Worm (Caenorhabditis elegans) whole organism, L1 larva: ENCODE measurements around the gene vgln-1.

Experiments used
- alr-1 ChIP-seq: fragments of 200-800 bp; sonication (Bioruptor generic); optimal IDR thresholded peaks from 2 replicates; lab custom pipeline; 2018; ENCODE audit warnings: borderline replicate concordance, mild to moderate bottlenecking, missing genetic modification characterization, missing compliant biosample characterization
- aly-2 ChIP-seq: fragments of 150-350 bp; optimal IDR thresholded peaks from 2 replicates; lab custom pipeline; 2014; ENCODE audit warnings: missing biosample characterization, missing genetic modification characterization
- ceh-8 ChIP-seq: fragments of 200-800 bp; sonication (Bioruptor generic); optimal IDR thresholded peaks from 2 replicates; lab custom pipeline; 2018; ENCODE audit warnings: mild to moderate bottlenecking, missing genetic modification characterization, moderate library complexity, missing compliant biosample characterization
- ceh-88 ChIP-seq: fragments of 200-800 bp; sonication (Bioruptor generic); IDR thresholded peaks from 2 replicates; pipeline ENCODE4 v1.3.6; 2022; ENCODE audit warnings: missing genetic modification characterization, missing compliant biosample characterization
- ceh-90 ChIP-seq: sonication (generic microtip); optimal IDR thresholded peaks from 2 replicates; lab custom pipeline; 2016; ENCODE audit warnings: missing genetic modification characterization, missing compliant biosample characterization
- egl-13 ChIP-seq: sonication (generic microtip); optimal IDR thresholded peaks from 2 replicates; lab custom pipeline; 2016; ENCODE audit warnings: missing genotype, missing genetic modification reagents, missing genetic modification characterization, missing compliant biosample characterization
- ets-5 ChIP-seq: fragments of 200-800 bp; sonication (Bioruptor generic); IDR thresholded peaks from 2 replicates; pipeline ENCODE4 v1.3.6; 2022; ENCODE audit warnings: missing genetic modification characterization, missing compliant biosample characterization
- fkh-10 ChIP-seq: sonication (generic microtip); optimal IDR thresholded peaks from 2 replicates; lab custom pipeline; 2017; ENCODE audit warnings: missing biosample characterization, missing genetic modification reagents, missing genetic modification characterization
- fos-1 ChIP-seq: fragments of 150-350 bp; optimal IDR thresholded peaks from 2 replicates; lab custom pipeline; 2014; ENCODE audit warnings: missing biosample characterization, missing genetic modification characterization
- grh-1 ChIP-seq: fragments of 200-800 bp; sonication (Bioruptor generic); IDR thresholded peaks from 2 replicates; pipeline ENCODE4 v1.3.6; 2022; ENCODE audit warnings: missing genetic modification reagents, missing genetic modification characterization, missing compliant biosample characterization
- hlh-17 ChIP-seq: fragments of 200-800 bp; sonication (Bioruptor generic); optimal IDR thresholded peaks from 2 replicates; lab custom pipeline; 2018; ENCODE audit warnings: missing genetic modification characterization, mild to moderate bottlenecking, missing compliant biosample characterization, moderate library complexity, borderline replicate concordance
- hlh-4 ChIP-seq: sonication (generic microtip); optimal IDR thresholded peaks from 2 replicates; lab custom pipeline; 2016; ENCODE audit warnings: mild to moderate bottlenecking, missing genetic modification characterization, missing compliant biosample characterization
- hpl-2 ChIP-seq: fragments of 150-350 bp; optimal IDR thresholded peaks from 2 replicates; lab custom pipeline; 2014; ENCODE audit warnings: missing biosample characterization, missing genetic modification reagents, missing genetic modification characterization
- irx-1 ChIP-seq: sonication (generic microtip); optimal IDR thresholded peaks from 2 replicates; lab custom pipeline; 2016; ENCODE audit warnings: missing genetic modification characterization, missing compliant biosample characterization
- isw-1 ChIP-seq: fragments of 200-800 bp; sonication (Bioruptor generic); IDR thresholded peaks from 2 replicates; pipeline ENCODE4 v1.3.6; 2022; ENCODE audit warnings: missing genetic modification characterization, missing compliant biosample characterization
- lin-14 ChIP-seq: fragments of 200-800 bp; sonication (Bioruptor generic); optimal IDR thresholded peaks from 2 replicates; lab custom pipeline; 2018; ENCODE audit warnings: mild to moderate bottlenecking, missing genetic modification characterization, moderate library complexity, missing compliant biosample characterization
- lin-39 ChIP-seq: fragments of 150-350 bp; optimal IDR thresholded peaks from 2 replicates; lab custom pipeline; 2014; ENCODE audit warnings: missing biosample characterization, missing genetic modification reagents, missing genetic modification characterization
- lir-3 ChIP-seq: sonication (generic microtip); optimal IDR thresholded peaks from 2 replicates; lab custom pipeline; 2016; ENCODE audit warnings: mild to moderate bottlenecking, missing genetic modification characterization, moderate library complexity, missing compliant biosample characterization; ENCODE audit not compliant: poor library complexity
- lsy-2 ChIP-seq, 2 experiments: fragments of 150-350 bp; optimal IDR thresholded peaks; 2 replicates each; lab custom pipeline; 2014; ENCODE audit warnings: missing biosample characterization in 2 of 2, missing genetic modification characterization in 2 of 2
- mef-2 ChIP-seq: fragments of 150-350 bp; optimal IDR thresholded peaks from 2 replicates; lab custom pipeline; 2014; ENCODE audit warnings: missing biosample characterization, missing genetic modification characterization
- mep-1 ChIP-seq: fragments of 150-350 bp; optimal IDR thresholded peaks from 2 replicates; lab custom pipeline; 2014; ENCODE audit warnings: missing biosample characterization, missing genetic modification characterization
- nhr-11 ChIP-seq: fragments of 150-350 bp; optimal IDR thresholded peaks from 2 replicates; lab custom pipeline; 2014; ENCODE audit warnings: missing biosample characterization, missing genetic modification characterization
- nhr-12 ChIP-seq: sonication (generic microtip); optimal IDR thresholded peaks from 2 replicates; lab custom pipeline; 2017; ENCODE audit warnings: missing biosample characterization, missing genetic modification characterization
- nhr-28 ChIP-seq: fragments of 150-350 bp; optimal IDR thresholded peaks from 2 replicates; lab custom pipeline; 2014; ENCODE audit warnings: missing biosample characterization, missing genetic modification characterization
- nhr-76 ChIP-seq: sonication (generic microtip); optimal IDR thresholded peaks from 2 replicates; lab custom pipeline; 2017; ENCODE audit warnings: missing biosample characterization, missing genetic modification characterization
- nhr-77 ChIP-seq: fragments of 150-350 bp; optimal IDR thresholded peaks from 2 replicates; lab custom pipeline; 2014; ENCODE audit warnings: missing biosample characterization, missing genetic modification characterization
- nhr-85 ChIP-seq: sonication (generic microtip); peaks from one replicate; lab custom pipeline; 2016; ENCODE audit warnings: missing genetic modification characterization, inconsistent platforms, missing compliant biosample characterization
- rnt-1 ChIP-seq: sonication (generic microtip); optimal IDR thresholded peaks from 2 replicates; lab custom pipeline; 2016; ENCODE audit warnings: mild to moderate bottlenecking, missing genetic modification characterization, moderate library complexity, missing compliant biosample characterization
- snpc-4 ChIP-seq: fragments of 150-350 bp; optimal IDR thresholded peaks from 2 replicates; lab custom pipeline; 2014; ENCODE audit warnings: missing biosample characterization, missing genetic modification characterization
- snu-23 ChIP-seq: sonication (generic microtip); optimal IDR thresholded peaks from 2 replicates; lab custom pipeline; 2016; ENCODE audit warnings: missing genetic modification characterization, missing compliant biosample characterization
- sup-37 ChIP-seq: fragments of 200-800 bp; sonication (Bioruptor generic); optimal IDR thresholded peaks from 2 replicates; lab custom pipeline; 2018; ENCODE audit warnings: mild to moderate bottlenecking, missing genetic modification characterization, missing compliant biosample characterization
- swsn-7 ChIP-seq: sonication (generic microtip); optimal IDR thresholded peaks from 2 replicates; lab custom pipeline; 2016; ENCODE audit warnings: missing genetic modification characterization, missing compliant biosample characterization
- tbx-2 ChIP-seq: sonication (generic microtip); optimal IDR thresholded peaks from 2 replicates; lab custom pipeline; 2016; ENCODE audit warnings: missing genetic modification characterization, missing compliant biosample characterization
- unc-62 ChIP-seq: fragments of 150-350 bp; optimal IDR thresholded peaks from 2 replicates; lab custom pipeline; 2014; ENCODE audit warnings: missing biosample characterization, missing genetic modification reagents, missing genetic modification characterization
- unc-86 ChIP-seq: sonication (generic microtip); optimal IDR thresholded peaks from 2 replicates; lab custom pipeline; 2016; ENCODE audit warnings: missing genetic modification characterization, missing compliant biosample characterization
- xbp-1 ChIP-seq: sonication (generic microtip); optimal IDR thresholded peaks from 2 replicates; lab custom pipeline; 2016; ENCODE audit warnings: missing genetic modification characterization, missing compliant biosample characterization
- ztf-11 ChIP-seq, 2 experiments: sonication (generic microtip); optimal IDR thresholded peaks; 2 replicates each; lab custom pipeline; 2016 to 2017; ENCODE audit warnings: missing genetic modification characterization in 2 of 2, missing biosample characterization in 1 of 2, missing compliant biosample characterization in 1 of 2
- ztf-4 ChIP-seq: fragments of 150-350 bp; optimal IDR thresholded peaks from 2 replicates; lab custom pipeline; 2014; ENCODE audit warnings: missing biosample characterization, missing genetic modification characterization

Gene vgln-1

DNA sequence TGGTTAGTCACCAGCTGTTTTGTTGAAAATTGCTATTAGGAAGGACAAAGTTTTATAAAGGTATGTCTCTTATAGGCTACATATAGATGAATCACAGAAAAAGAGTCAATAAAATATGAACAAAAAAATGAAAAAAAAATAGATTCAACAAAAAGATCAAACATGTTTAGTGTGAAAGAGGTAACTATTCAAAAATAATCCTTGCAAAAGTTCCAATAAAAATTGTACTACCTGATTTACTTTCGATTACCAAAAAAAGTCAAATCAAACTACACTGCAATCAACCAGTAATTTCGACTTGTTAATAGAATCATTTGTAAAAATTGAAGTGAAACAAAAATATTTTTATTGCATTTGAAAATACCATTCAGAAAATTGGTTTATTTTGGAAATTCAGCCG lies 39.9 kb downstream of the vgln-1 start, which contains the start of gene ZK938.10:
Gene ZK938.10 (minus strand): TSS at position 101 of the 400 bp plus-strand sequence.
- TF ChIP-seq ceh-8 (GFP tag; lab: Kevin White, UChicago) = no peak
- TF ChIP-seq nhr-12 (tag; lab: Kevin White, UChicago) = no peak
- no peak for TF ChIP-seq sup-37 (GFP tag; lab: Kevin White, UChicago)
- TF ChIP-seq nhr-85 (tag; lab: Kevin White, UChicago) = no peak
- no peak for TF ChIP-seq lin-39 (tag; lab: Kevin White, UChicago)
- TF ChIP-seq ztf-11 (tag; optimal IDR thresholded peaks at IDR 0.05; lab: Kevin White, UChicago) = no peak
- TF ChIP-seq egl-13 (tag; lab: Kevin White, UChicago) = no peak
- no peak for TF ChIP-seq snu-23 (GFP tag; lab: Kevin White, UChicago)
- no peak for TF ChIP-seq hlh-17 (GFP tag; lab: Kevin White, UChicago)
- TF ChIP-seq ceh-88 (GFP tag; lab: Robert Waterston, UW) = no peak
- TF ChIP-seq, all 84 proteins: peak for 0

DNA sequence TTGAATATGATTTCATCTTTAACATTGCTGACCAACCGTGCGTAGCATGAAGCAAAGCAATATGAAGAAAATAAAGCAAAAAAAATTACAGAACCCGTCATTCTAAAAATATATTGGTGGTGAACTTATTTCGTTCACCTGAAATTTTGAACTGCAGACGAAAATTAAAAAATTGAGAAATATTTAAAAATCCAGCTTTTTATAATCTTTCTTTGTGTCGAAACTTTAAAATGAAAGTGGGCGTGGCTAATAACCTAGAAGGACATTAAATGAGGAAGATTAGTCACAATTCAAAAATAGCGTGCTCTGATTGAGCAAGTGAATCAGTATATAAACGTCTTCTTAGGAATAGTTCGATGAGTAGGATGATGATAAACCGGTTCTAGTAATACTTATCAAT lies 41.4 kb downstream of the vgln-1 start, which contains the start of gene old-2:
Gene old-2 (minus strand): TSS at position 101 of the 400 bp plus-strand sequence.
- TF ChIP-seq nhr-11 (tag; lab: Kevin White, UChicago) (no peak), alr-1 (no peak), hpl-2 (GFP tag; lab: Kevin White, UChicago) (no peak), grh-1 (GFP tag; lab: Robert Waterston, UW) (no peak), lsy-2 (tag; optimal IDR thresholded peaks at IDR 0.05; lab: Kevin White, UChicago) (no peak), xbp-1 (tag; lab: Kevin White, UChicago) (no peak)

- no peak for TF ChIP-seq swsn-7 (tag; lab: Kevin White, UChicago)
- no peak for TF ChIP-seq irx-1 (tag; lab: Kevin White, UChicago)
- TF ChIP-seq rnt-1 (tag; lab: Kevin White, UChicago) = no peak
Measured at ce11 chrII:9845239-9845638, 45.6 kb downstream of the vgln-1 start, which contains the start of gene chil-9. Gene chil-9 (minus strand): TSS chrII:9845339.

ce11 chrII:9841985-9842505 lies 48.8 kb downstream of the vgln-1 start, which contains the start of gene rnh-1.2:
Gene rnh-1.2 (minus strand): TSS chrII:9842035.
- no peak for TF ChIP-seq hlh-4 (tag; lab: Kevin White, UChicago)
- no peak for TF ChIP-seq fkh-10 (GFP tag; lab: Kevin White, UChicago)
- TF ChIP-seq unc-62 (GFP tag; lab: Kevin White, UChicago) = no peak
- no peak for TF ChIP-seq snpc-4 (tag; lab: Kevin White, UChicago)
- TF ChIP-seq ztf-4 (tag; lab: Kevin White, UChicago) = no peak
- no peak for TF ChIP-seq lin-14 (GFP tag; lab: Kevin White, UChicago)
- no peak for TF ChIP-seq nhr-77
- TF ChIP-seq mep-1 = no peak
- TF ChIP-seq tbx-2 = no peak
- TF ChIP-seq, all 84 proteins: peak for 0

- TF ChIP-seq ets-5 (GFP tag; lab: Robert Waterston, UW) (no peak), sup-37 (GFP tag; lab: Kevin White, UChicago) (no peak), aly-2 (tag; lab: Kevin White, UChicago) (no peak), lir-3 (tag; lab: Kevin White, UChicago) (no peak), lin-39 (tag; lab: Kevin White, UChicago) (no peak), ceh-90 (no peak), mef-2 (tag; lab: Kevin White, UChicago) (no peak), tbx-2 (no peak), unc-86 (tag; lab: Kevin White, UChicago) (no peak), fos-1 (tag; lab: Kevin White, UChicago) (no peak), nhr-28 (tag; lab: Kevin White, UChicago) (no peak), xbp-1 (tag; lab: Kevin White, UChicago) (no peak), nhr-76 (no peak), irx-1 (tag; lab: Kevin White, UChicago) (no peak), isw-1 (GFP tag; lab: Robert Waterston, UW) (no peak)
- TF ChIP-seq, all 84 proteins: peak for 0
Measured at ce11 chrII:9840313-9840712, 50.6 kb downstream of the vgln-1 start, which contains the start of gene ZK938.11. Gene ZK938.11 (minus strand): TSS chrII:9840413.
